Worm (Caenorhabditis elegans): ENCODE measurements around the gene mec-5.

- TF ChIP-seq dao-5 (tag; optimal IDR thresholded peaks at IDR 0.05) (no peak), him-1 (tag; optimal IDR thresholded peaks at IDR 0.05) (no peak), W03F9.2 (tag; optimal IDR thresholded peaks at IDR 0.05) (no peak)
Measured at ce11 chrX:15982630-15983029, 38.8 kb downstream of the mec-5 start, which contains the start of gene C09G1.2.

All from whole organism, L4/young adult.